Fruit fly (Drosophila melanogaster): ENCODE measurements around the gene Jon99Cii.
"Not testable (repeated sequence)": the region's sequence is repeated elsewhere in the genome, so short reads cannot be mapped to it uniquely, and the experiment has no call there.

Gene Jon99Cii

DNA sequence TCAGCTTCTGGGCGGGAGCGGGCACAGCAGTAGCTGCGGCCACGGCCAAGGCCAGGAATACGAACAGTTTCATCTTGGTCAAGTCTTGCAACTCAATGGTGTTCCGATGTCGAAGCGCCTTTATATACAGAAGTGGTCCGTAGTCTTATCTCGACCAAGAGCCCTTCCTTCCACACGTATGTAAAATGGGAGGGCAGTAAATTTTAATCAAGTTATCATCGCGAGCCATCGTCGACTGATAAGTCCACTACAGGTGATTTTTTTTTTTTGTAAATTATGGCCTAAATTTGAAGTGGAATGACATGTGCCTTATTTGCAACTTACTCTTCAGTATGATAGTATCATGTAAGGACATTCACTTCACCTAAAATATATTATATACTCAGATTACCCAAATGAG lies at the start of gene Jon99Cii:
Gene Jon99Cii (minus strand): TSS at position 101 of the 400 bp plus-strand sequence.
- not testable (repeated sequence) for TF ChIP-seq CrebA (GFP tag; optimal IDR thresholded peaks at IDR 0.05; ENCODE audit: borderline replicate concordance); Myc (optimal IDR thresholded peaks at IDR 0.05); br (GFP tag; optimal IDR thresholded peaks at IDR 0.05)

DNA sequence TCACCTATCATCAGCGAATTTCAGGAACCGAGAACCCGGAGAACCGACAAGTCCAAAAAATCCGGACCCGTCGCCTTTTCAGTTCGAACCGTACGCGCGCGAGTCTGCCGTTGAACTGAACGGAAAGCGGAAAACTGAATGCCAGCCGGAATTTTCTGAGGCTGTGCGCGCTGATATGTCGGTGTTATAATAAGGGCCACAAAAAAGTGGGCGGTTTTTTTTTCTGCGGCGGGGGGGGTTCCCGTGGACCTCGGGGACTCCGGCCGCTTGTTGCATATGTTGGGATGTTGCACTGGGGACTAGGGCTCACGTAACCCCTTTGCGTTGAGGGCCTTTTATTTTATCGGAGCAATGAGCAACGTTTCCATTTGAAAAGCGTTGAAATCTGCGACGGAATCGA lies 44.9 kb upstream of the Jon99Cii start, which contains the start of gene TkR99D:
Gene TkR99D (minus strand): TSS at position 101 of the 400 bp plus-strand sequence.
- no peak for TF ChIP-seq sage (GFP tag; optimal IDR thresholded peaks at IDR 0.05)
- no peak for TF ChIP-seq Mio (GFP tag; optimal IDR thresholded peaks at IDR 0.05)
- no peak for TF ChIP-seq rgr (GFP tag; optimal IDR thresholded peaks at IDR 0.05)
- TF ChIP-seq foxo (GFP tag; optimal IDR thresholded peaks at IDR 0.05): no peak
- TF ChIP-seq CrebA (GFP tag; optimal IDR thresholded peaks at IDR 0.05; ENCODE audit: borderline replicate concordance): no peak
- TF ChIP-seq dl (GFP tag; optimal IDR thresholded peaks at IDR 0.05; ENCODE audit: insufficient read depth in 1 of 2, partially characterized antibody in 2 of 2): no peak
- no peak for TF ChIP-seq OdsH (GFP tag; optimal IDR thresholded peaks at IDR 0.05)
- no peak for TF ChIP-seq sv (GFP tag; optimal IDR thresholded peaks at IDR 0.05)
- TF ChIP-seq fru (GFP tag; optimal IDR thresholded peaks at IDR 0.05): no peak
- no peak for TF ChIP-seq N (GFP tag; optimal IDR thresholded peaks at IDR 0.05)
- TF ChIP-seq CG9705 (GFP tag; optimal IDR thresholded peaks at IDR 0.05): no peak
- no peak for TF ChIP-seq Hr83 (GFP tag; optimal IDR thresholded peaks at IDR 0.05; ENCODE audit: poor library complexity, severe bottlenecking)
- no peak for TF ChIP-seq usp (GFP tag; optimal IDR thresholded peaks at IDR 0.05)
- TF ChIP-seq Abd-B (GFP tag; optimal IDR thresholded peaks at IDR 0.05): no peak

DNA sequence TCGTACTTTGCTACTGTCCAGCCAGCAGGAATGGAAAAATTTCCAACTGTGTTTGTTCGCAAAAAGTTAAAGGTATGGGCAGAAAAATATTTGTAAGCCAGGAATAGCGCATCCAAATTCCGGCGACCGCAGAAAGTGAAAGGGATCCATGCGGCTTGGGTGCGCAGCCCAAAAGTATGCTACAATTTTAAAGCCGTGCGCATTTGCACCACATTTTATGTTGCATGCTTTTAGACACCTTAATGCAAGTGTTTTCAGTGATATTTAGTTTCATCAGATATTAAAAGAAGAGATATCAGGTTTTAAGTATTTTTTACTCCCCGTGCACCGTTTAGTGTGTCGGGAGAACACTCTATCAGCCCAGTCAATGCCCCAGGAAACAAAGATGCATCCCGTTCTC lies 38.7 kb upstream of the Jon99Cii start:
- TF ChIP-seq CG9705 (GFP tag; optimal IDR thresholded peaks at IDR 0.05) (no peak), dl (GFP tag; optimal IDR thresholded peaks at IDR 0.05; ENCODE audit: insufficient read depth in 1 of 2, partially characterized antibody in 2 of 2) (no peak), GATAd (GFP tag; optimal IDR thresholded peaks at IDR 0.05) (no peak)

DNA sequence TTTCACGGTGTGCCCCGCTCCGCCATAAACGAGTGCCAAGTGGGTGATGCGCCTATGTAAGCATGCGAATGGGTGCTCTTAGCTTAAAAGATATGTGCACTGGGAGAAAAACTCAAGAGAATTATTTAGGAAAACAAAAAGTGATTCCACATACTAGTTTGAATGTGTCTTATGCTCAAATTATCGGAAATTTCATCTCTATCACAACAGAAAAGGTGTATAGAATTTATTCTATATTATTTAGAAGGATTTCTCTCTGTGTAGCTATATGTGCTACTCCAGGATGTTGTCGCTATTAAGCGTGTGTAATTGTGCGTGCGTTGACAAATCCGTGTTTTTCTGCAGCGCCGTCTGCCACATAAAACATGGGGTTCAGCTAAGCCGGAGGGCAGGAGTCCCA lies 34.9 kb upstream of the Jon99Cii start:
- TF ChIP-seq Dfd (GFP tag; optimal IDR thresholded peaks at IDR 0.05): no peak
- TF ChIP-seq GATAd (GFP tag; optimal IDR thresholded peaks at IDR 0.05): no peak
- TF ChIP-seq h (GFP tag; optimal IDR thresholded peaks at IDR 0.05): no peak
- no peak for TF ChIP-seq woc (GFP tag; optimal IDR thresholded peaks at IDR 0.05)
- TF ChIP-seq Abd-B (GFP tag; optimal IDR thresholded peaks at IDR 0.05): no peak
- TF ChIP-seq rgr (GFP tag; optimal IDR thresholded peaks at IDR 0.05): no peak
- no peak for TF ChIP-seq Hr83 (GFP tag; optimal IDR thresholded peaks at IDR 0.05; ENCODE audit: poor library complexity, severe bottlenecking)
- TF ChIP-seq Rel (GFP tag; optimal IDR thresholded peaks at IDR 0.05): no peak
- TF ChIP-seq Rel (tag; optimal IDR thresholded peaks at IDR 0.05): no peak
- no peak for TF ChIP-seq Jra (GFP tag; optimal IDR thresholded peaks at IDR 0.05)
- TF ChIP-seq tai (GFP tag; optimal IDR thresholded peaks at IDR 0.05): no peak
- no peak for TF ChIP-seq CG32264 (GFP tag; optimal IDR thresholded peaks at IDR 0.05)
- no peak for TF ChIP-seq brk (GFP tag; optimal IDR thresholded peaks at IDR 0.05)
- TF ChIP-seq foxo (GFP tag; optimal IDR thresholded peaks at IDR 0.05): no peak
- TF ChIP-seq sage (GFP tag; optimal IDR thresholded peaks at IDR 0.05): no peak
- TF ChIP-seq dsf (GFP tag; optimal IDR thresholded peaks at IDR 0.05; ENCODE audit: borderline replicate concordance): no peak
- TF ChIP-seq jim (GFP tag; optimal IDR thresholded peaks at IDR 0.05): no peak

DNA sequence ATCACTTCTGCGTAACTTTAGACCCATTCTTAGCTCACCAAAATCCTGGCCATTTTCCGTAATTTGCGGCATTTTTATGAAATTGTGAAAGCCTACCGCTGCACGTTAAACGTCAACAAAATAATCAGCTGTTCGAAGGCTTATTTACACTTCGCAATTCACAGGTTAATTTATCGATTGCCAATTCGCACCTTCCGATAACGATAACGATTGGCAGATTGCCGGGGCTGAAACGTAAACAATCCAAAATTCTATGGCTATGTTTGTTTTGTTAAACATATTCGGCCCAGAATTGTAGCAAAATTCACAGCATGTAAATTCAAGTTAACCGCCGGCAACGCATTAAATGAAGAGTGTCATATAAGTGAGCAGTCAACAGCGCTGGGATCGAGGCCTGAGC lies 11.3 kb upstream of the Jon99Cii start, which contains the start of the genes eIF2Balpha and Vps13B:
Gene eIF2Balpha (minus strand): TSS at position 133 of the 400 bp plus-strand sequence.
Gene Vps13B (plus strand): TSS at position 223 of the 400 bp plus-strand sequence.
- peak; percentile 95 to 96 for TF ChIP-seq dl (GFP tag; optimal IDR thresholded peaks at IDR 0.05; ENCODE audit: insufficient read depth in 1 of 2, partially characterized antibody in 2 of 2)
- TF ChIP-seq Dif (GFP tag; optimal IDR thresholded peaks at IDR 0.05; ENCODE audit: partially characterized antibody): peak; percentile 100
- peak; percentile 100 for TF ChIP-seq Vsx2 (GFP tag; optimal IDR thresholded peaks at IDR 0.05; ENCODE audit: partially characterized antibody)
- TF ChIP-seq Myc (optimal IDR thresholded peaks at IDR 0.05): no peak

DNA sequence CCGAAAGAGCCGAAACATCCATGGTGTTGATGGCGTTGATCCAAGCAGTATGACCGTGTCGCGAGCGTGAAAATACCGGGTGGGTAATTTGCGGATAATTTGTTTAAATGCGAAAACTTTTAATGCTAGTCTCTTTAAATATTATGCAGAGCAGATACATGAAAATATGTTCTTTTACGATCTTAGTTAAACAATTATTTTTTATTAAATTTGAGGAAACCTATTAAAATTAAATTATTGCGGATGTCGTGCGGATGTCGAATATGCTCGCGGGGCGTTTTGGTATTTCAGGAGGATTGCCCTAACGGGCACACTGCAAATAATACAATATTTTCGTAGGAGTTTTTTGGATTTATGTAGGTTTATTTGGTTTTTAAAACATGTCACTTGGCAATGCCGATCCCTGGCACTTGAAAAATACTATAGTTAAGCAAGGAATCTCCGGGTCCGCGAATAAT lies 8.6 kb upstream of the Jon99Cii start, which contains the start of the genes Cog7, CG42557 and CG42558:
Gene Cog7 (minus strand): TSS at position 51 of the 458 bp plus-strand sequence.
Gene CG42557 (plus strand): TSS at position 281 of the 458 bp plus-strand sequence.
Gene CG42558 (plus strand): TSS at position 281 of the 458 bp plus-strand sequence.
- TF ChIP-seq sv (GFP tag; optimal IDR thresholded peaks at IDR 0.05) (no peak), rgr (GFP tag; optimal IDR thresholded peaks at IDR 0.05) (no peak), fru (GFP tag; optimal IDR thresholded peaks at IDR 0.05) (no peak), psq (GFP tag; optimal IDR thresholded peaks at IDR 0.05) (no peak), HLH106 (tag; optimal IDR thresholded peaks at IDR 0.05) (no peak), N (GFP tag; optimal IDR thresholded peaks at IDR 0.05) (no peak), lola (GFP tag; optimal IDR thresholded peaks at IDR 0.05) (no peak), usp (GFP tag; optimal IDR thresholded peaks at IDR 0.05) (no peak), Mio (GFP tag; optimal IDR thresholded peaks at IDR 0.05) (no peak), jim (GFP tag; optimal IDR thresholded peaks at IDR 0.05) (no peak)

Measured in whole organism, wandering third instar larva.